Worm (Caenorhabditis elegans): Measurements from ENCODE around the gene K01G5.10.

Gene K01G5.10

ce11 chrIII:10739455-10739854, 18.9 kb downstream of the K01G5.10 start, which contains the start of gene smap-1:
Gene smap-1 (minus strand): TSS chrIII:10739792.
- TF ChIP-seq unc-86 (tag; optimal IDR thresholded peaks at IDR 0.05): no peak
- TF ChIP-seq elt-4 (tag; optimal IDR thresholded peaks at IDR 0.05): no peak
- TF ChIP-seq ceh-34 (tag; optimal IDR thresholded peaks at IDR 0.05): no peak
- TF ChIP-seq elt-2 (tag; optimal IDR thresholded peaks at IDR 0.05): no peak
- TF ChIP-seq pha-4 (tag; optimal IDR thresholded peaks at IDR 0.05): no peak
- TF ChIP-seq fax-1 (tag; optimal IDR thresholded peaks at IDR 0.05): no peak
- no peak for TF ChIP-seq odd-2 (tag; optimal IDR thresholded peaks at IDR 0.05)
- TF ChIP-seq fkh-10 (GFP tag; optimal IDR thresholded peaks at IDR 0.05): no peak
- TF ChIP-seq ceh-48 (tag; optimal IDR thresholded peaks at IDR 0.05): no peak
- TF ChIP-seq lin-11 (tag; optimal IDR thresholded peaks at IDR 0.05): no peak
- no peak for TF ChIP-seq lim-6 (tag; optimal IDR thresholded peaks at IDR 0.05)
- TF ChIP-seq nhr-11 (tag; optimal IDR thresholded peaks at IDR 0.05): no peak
- TF ChIP-seq ref-2 (tag; optimal IDR thresholded peaks at IDR 0.05): no peak
- no peak for TF ChIP-seq sox-4 (tag; optimal IDR thresholded peaks at IDR 0.05)
- no peak for TF ChIP-seq hlh-15 (tag; optimal IDR thresholded peaks at IDR 0.05)
- no peak for TF ChIP-seq pax-1 (tag; optimal IDR thresholded peaks at IDR 0.05)
- TF ChIP-seq ttx-3 (tag; optimal IDR thresholded peaks at IDR 0.05): no peak
- no peak for TF ChIP-seq ztf-16 (tag; optimal IDR thresholded peaks at IDR 0.05)
- TF ChIP-seq C38D4.7 (GFP tag; optimal IDR thresholded peaks at IDR 0.05): no peak
- TF ChIP-seq unc-55 (GFP tag; optimal IDR thresholded peaks at IDR 0.05): no peak

ce11 chrIII:10738081-10738480, 20.2 kb downstream of the K01G5.10 start:
- TF ChIP-seq pha-4 (tag; optimal IDR thresholded peaks at IDR 0.05) (no peak), dmd-4 (tag; optimal IDR thresholded peaks at IDR 0.05; ENCODE audit: borderline replicate concordance) (no peak), hlh-6 (tag; optimal IDR thresholded peaks at IDR 0.05) (no peak), ceh-24 (tag; optimal IDR thresholded peaks at IDR 0.05) (no peak), ceh-2 (tag; optimal IDR thresholded peaks at IDR 0.05) (no peak), T23F11.4 (GFP tag; optimal IDR thresholded peaks at IDR 0.05) (no peak), sdc-2 (tag; optimal IDR thresholded peaks at IDR 0.05) (no peak), elt-4 (tag; optimal IDR thresholded peaks at IDR 0.05) (no peak), ceh-18 (tag; optimal IDR thresholded peaks at IDR 0.05) (no peak), ets-4 (tag; optimal IDR thresholded peaks at IDR 0.05) (no peak), unc-3 (GFP tag; conservative IDR thresholded peaks at IDR 0.05) (no peak), unc-3 (tag; optimal IDR thresholded peaks at IDR 0.05) (no peak), npax-4 (tag; optimal IDR thresholded peaks at IDR 0.05) (no peak), ceh-19 (GFP tag; optimal IDR thresholded peaks at IDR 0.05) (no peak), hlh-30 (tag; optimal IDR thresholded peaks at IDR 0.05; ENCODE audit: insufficient read depth) (no peak), tbx-2 (tag; optimal IDR thresholded peaks at IDR 0.05) (no peak), unc-86 (tag; optimal IDR thresholded peaks at IDR 0.05) (no peak), K09A11.1 (tag; optimal IDR thresholded peaks at IDR 0.05; ENCODE audit: insufficient read depth) (no peak), ama-1 (optimal IDR thresholded peaks at IDR 0.05) (no peak), nhr-232 (tag; optimal IDR thresholded peaks at IDR 0.05) (no peak), sox-2 (GFP tag; IDR thresholded peaks at IDR 0.05) (no peak)

ce11 chrIII:10736322-10736985, 21.9 kb downstream of the K01G5.10 start:
- TF ChIP-seq nfya-1 (tag; optimal IDR thresholded peaks at IDR 0.05): no peak
- TF ChIP-seq syd-9 (tag; optimal IDR thresholded peaks at IDR 0.05): no peak
- TF ChIP-seq gmeb-2 (tag; optimal IDR thresholded peaks at IDR 0.05): no peak
- TF ChIP-seq eyg-1 (tag; optimal IDR thresholded peaks at IDR 0.05): no peak
- TF ChIP-seq sdc-2 (tag; optimal IDR thresholded peaks at IDR 0.05): no peak
- TF ChIP-seq ztf-16 (tag; optimal IDR thresholded peaks at IDR 0.05): no peak
- TF ChIP-seq K09A11.1 (tag; optimal IDR thresholded peaks at IDR 0.05; ENCODE audit: insufficient read depth): no peak
- TF ChIP-seq zip-5 (tag; optimal IDR thresholded peaks at IDR 0.05): no peak
